Worm (Caenorhabditis elegans) whole organism, late embryonic: Measurements from ENCODE around the gene bus-2.
A peak's percentile ranks its signal among the peaks of the same experiment; 100 is the strongest.

ENCODE experiments used
- K02D7.2 ChIP-seq: sonication (generic microtip); optimal IDR thresholded peaks from 2 replicates; lab custom pipeline; 2017; ENCODE audit warnings: mild to moderate bottlenecking, missing genetic modification characterization, missing compliant biosample characterization
- K09A11.1 ChIP-seq: sonication (generic microtip); optimal IDR thresholded peaks from 2 replicates; lab custom pipeline; 2017; ENCODE audit warnings: antibody characterized with exemption, mild to moderate bottlenecking, missing genetic modification characterization, missing compliant biosample characterization; ENCODE audit not compliant: insufficient read depth
- T23F11.4 ChIP-seq: fragments of 200-800 bp; sonication (Bioruptor generic); optimal IDR thresholded peaks from 2 replicates; lab custom pipeline; 2018; ENCODE audit warnings: mild to moderate bottlenecking, missing genetic modification characterization, missing compliant biosample characterization
- Y22D7AL.16 ChIP-seq: sonication (generic microtip); optimal IDR thresholded peaks from 2 replicates; lab custom pipeline; 2016; ENCODE audit warnings: missing genetic modification characterization, missing compliant biosample characterization
- ama-1 ChIP-seq: fragments of 150-350 bp; optimal IDR thresholded peaks from 2 replicates; lab custom pipeline; 2014
- ceh-14 ChIP-seq: sonication (generic microtip); optimal IDR thresholded peaks from 2 replicates; lab custom pipeline; 2016; ENCODE audit warnings: missing genotype, missing genetic modification characterization, missing compliant biosample characterization
- ceh-18 ChIP-seq: sonication (generic microtip); optimal IDR thresholded peaks from 2 replicates; lab custom pipeline; 2016; ENCODE audit warnings: missing genetic modification characterization, missing compliant biosample characterization
- ceh-30 ChIP-seq: fragments of 150-350 bp; optimal IDR thresholded peaks from 2 replicates; lab custom pipeline; 2014; ENCODE audit warnings: missing biosample characterization, missing genetic modification characterization
- ceh-31 ChIP-seq: sonication (generic microtip); optimal IDR thresholded peaks from 2 replicates; lab custom pipeline; 2016; ENCODE audit warnings: missing genetic modification characterization, missing compliant biosample characterization
- ceh-34 ChIP-seq: sonication (generic microtip); optimal IDR thresholded peaks from 2 replicates; lab custom pipeline; 2016; ENCODE audit warnings: mild to moderate bottlenecking, missing genetic modification characterization, missing compliant biosample characterization
- ceh-45 ChIP-seq: fragments of 200-800 bp; sonication (Bioruptor generic); IDR thresholded peaks from 2 replicates; pipeline ENCODE4 v1.3.6; 2022; ENCODE audit warnings: missing genetic modification reagents, missing genetic modification characterization, missing compliant biosample characterization
- ceh-48 ChIP-seq: sonication (generic microtip); optimal IDR thresholded peaks from 2 replicates; lab custom pipeline; 2016; ENCODE audit warnings: missing genetic modification characterization, inconsistent platforms, missing compliant biosample characterization
- che-1 ChIP-seq: sonication (generic microtip); optimal IDR thresholded peaks from 2 replicates; lab custom pipeline; 2016; ENCODE audit warnings: mild to moderate bottlenecking, missing genetic modification characterization, missing compliant biosample characterization
- dmd-4 ChIP-seq: sonication (generic microtip); optimal IDR thresholded peaks from 2 replicates; lab custom pipeline; 2016; ENCODE audit warnings: borderline replicate concordance, missing genetic modification characterization, missing compliant biosample characterization
- elt-2 ChIP-seq: sonication (generic microtip); optimal IDR thresholded peaks from 2 replicates; lab custom pipeline; 2016; ENCODE audit warnings: missing genetic modification reagents, missing genetic modification characterization, missing compliant biosample characterization
- eyg-1 ChIP-seq: sonication (generic microtip); optimal IDR thresholded peaks from 2 replicates; lab custom pipeline; 2016; ENCODE audit warnings: missing genotype, missing genetic modification characterization, missing compliant biosample characterization
- fax-1 ChIP-seq: sonication (generic microtip); optimal IDR thresholded peaks from 2 replicates; lab custom pipeline; 2016; ENCODE audit warnings: missing genotype, missing genetic modification characterization, missing compliant biosample characterization
- fkh-10 ChIP-seq: fragments of 150-350 bp; optimal IDR thresholded peaks from 2 replicates; lab custom pipeline; 2014; ENCODE audit warnings: missing biosample characterization, missing genetic modification reagents, missing genetic modification characterization
- fkh-6 ChIP-seq: sonication (generic microtip); optimal IDR thresholded peaks from 2 replicates; lab custom pipeline; 2016; ENCODE audit warnings: missing genetic modification characterization, missing compliant biosample characterization
- hlh-13 ChIP-seq: fragments of 200-800 bp; sonication (Bioruptor generic); optimal IDR thresholded peaks from 2 replicates; lab custom pipeline; 2018; ENCODE audit warnings: mild to moderate bottlenecking, missing genetic modification characterization, missing compliant biosample characterization
- hlh-30 ChIP-seq: sonication (generic microtip); optimal IDR thresholded peaks from 2 replicates; lab custom pipeline; 2017; ENCODE audit warnings: antibody characterized with exemption, missing genetic modification characterization, missing compliant biosample characterization; ENCODE audit not compliant: insufficient read depth
- hlh-8 ChIP-seq: sonication (generic microtip); optimal IDR thresholded peaks from 2 replicates; lab custom pipeline; 2016; ENCODE audit warnings: missing genotype, missing genetic modification characterization, missing compliant biosample characterization
- lin-11 ChIP-seq: fragments of 200-800 bp; sonication (Bioruptor generic); optimal IDR thresholded peaks from 2 replicates; lab custom pipeline; 2018; ENCODE audit warnings: mild to moderate bottlenecking, missing genetic modification characterization, missing compliant biosample characterization
- madf-2 ChIP-seq: sonication (generic microtip); optimal IDR thresholded peaks from 2 replicates; lab custom pipeline; 2017; ENCODE audit warnings: missing genetic modification characterization, missing compliant biosample characterization
- mec-3 ChIP-seq: sonication (generic microtip); optimal IDR thresholded peaks from 2 replicates; lab custom pipeline; 2016; ENCODE audit warnings: borderline replicate concordance, missing genetic modification characterization, missing compliant biosample characterization
- nfya-1 ChIP-seq: sonication (generic microtip); optimal IDR thresholded peaks from 2 replicates; lab custom pipeline; 2017; ENCODE audit warnings: missing genetic modification characterization, mild to moderate bottlenecking, missing compliant biosample characterization, antibody characterized with exemption, moderate library complexity
- nhr-11 ChIP-seq: fragments of 150-350 bp; optimal IDR thresholded peaks from 2 replicates; lab custom pipeline; 2014; ENCODE audit warnings: missing biosample characterization, missing genetic modification characterization
- odd-2 ChIP-seq: sonication (generic microtip); optimal IDR thresholded peaks from 2 replicates; lab custom pipeline; 2017; ENCODE audit warnings: antibody characterized with exemption, mild to moderate bottlenecking, missing genetic modification characterization, missing compliant biosample characterization
- pat-9 ChIP-seq: fragments of 200-800 bp; sonication (Bioruptor generic); optimal IDR thresholded peaks from 2 replicates; lab custom pipeline; 2018; ENCODE audit warnings: mild to moderate bottlenecking, missing genetic modification characterization, moderate library complexity, missing compliant biosample characterization
- pha-2 ChIP-seq: sonication (generic microtip); optimal IDR thresholded peaks from 2 replicates; lab custom pipeline; 2017; ENCODE audit warnings: mild to moderate bottlenecking, missing genetic modification characterization, missing compliant biosample characterization
- pqm-1 ChIP-seq: sonication (generic microtip); optimal IDR thresholded peaks from 2 replicates; lab custom pipeline; 2016; ENCODE audit warnings: missing genetic modification characterization, missing compliant biosample characterization
- ref-2 ChIP-seq: sonication (generic microtip); optimal IDR thresholded peaks from 2 replicates; lab custom pipeline; 2016; ENCODE audit warnings: missing genetic modification characterization, missing compliant biosample characterization
- rnt-1 ChIP-seq: sonication (generic microtip); optimal IDR thresholded peaks from 2 replicates; lab custom pipeline; 2016; ENCODE audit warnings: missing genetic modification characterization, missing compliant biosample characterization
- sdc-2 ChIP-seq: sonication (generic microtip); optimal IDR thresholded peaks from 2 replicates; lab custom pipeline; 2016; ENCODE audit warnings: missing genotype, missing genetic modification characterization, missing compliant biosample characterization
- syd-9 ChIP-seq: sonication (generic microtip); optimal IDR thresholded peaks from 2 replicates; lab custom pipeline; 2016; ENCODE audit warnings: mild to moderate bottlenecking, missing genetic modification characterization, moderate library complexity, missing compliant biosample characterization
- tbx-2 ChIP-seq: sonication (generic microtip); optimal IDR thresholded peaks from 2 replicates; lab custom pipeline; 2016; ENCODE audit warnings: missing genetic modification characterization, missing compliant biosample characterization
- unc-42 ChIP-seq: sonication (generic microtip); optimal IDR thresholded peaks from 2 replicates; lab custom pipeline; 2016; ENCODE audit warnings: missing genotype, missing genetic modification characterization, missing compliant biosample characterization
- unc-86 ChIP-seq: sonication (generic microtip); optimal IDR thresholded peaks from 2 replicates; lab custom pipeline; 2016; ENCODE audit warnings: missing genetic modification characterization, missing compliant biosample characterization
- zip-5 ChIP-seq: sonication (generic microtip); optimal IDR thresholded peaks from 2 replicates; lab custom pipeline; 2016; ENCODE audit warnings: missing genetic modification characterization, missing compliant biosample characterization
- ztf-16 ChIP-seq: sonication (generic microtip); optimal IDR thresholded peaks from 2 replicates; lab custom pipeline; 2017; ENCODE audit warnings: missing genetic modification characterization, missing compliant biosample characterization

The bus-2 gene

ce11 chrIV:1738324-1738730 lies 38.6 kb downstream of the bus-2 start:
- TF ChIP-seq elt-2 (tag; lab: Kevin White, UChicago) (peak; percentile 7), eyg-1 (tag; lab: Kevin White, UChicago) (no peak), nfya-1 (tag; lab: Kevin White, UChicago) (peak; percentile 9), unc-86 (tag; lab: Kevin White, UChicago) (peak; percentile 9), dmd-4 (tag; lab: Kevin White, UChicago) (no peak), hlh-13 (GFP tag; lab: Kevin White, UChicago) (no peak), ceh-45 (GFP tag; lab: Robert Waterston, UW) (no peak), lin-11 (tag; lab: Kevin White, UChicago) (no peak), ztf-16 (tag; lab: Kevin White, UChicago) (no peak), fkh-10 (GFP tag; lab: Kevin White, UChicago) (no peak), Y22D7AL.16 (tag; lab: Kevin White, UChicago) (no peak), che-1 (tag; lab: Kevin White, UChicago) (peak; percentile 38), zip-5 (no peak), ceh-18 (tag; lab: Kevin White, UChicago) (peak; percentile 29), ceh-14 (tag; lab: Kevin White, UChicago) (no peak), unc-42 (tag; lab: Kevin White, UChicago) (peak; percentile 10), ceh-31 (tag; lab: Kevin White, UChicago) (peak; percentile 38), ama-1 (lab: Kevin White, UChicago) (no peak), madf-2 (tag; lab: Kevin White, UChicago) (peak; percentile 5), tbx-2 (tag; lab: Kevin White, UChicago) (peak; percentile 21), hlh-30 (no peak), T23F11.4 (GFP tag; lab: Kevin White, UChicago) (no peak)

ce11 chrIV:1738892-1739291 lies 39.2 kb downstream of the bus-2 start:
- no peak for TF ChIP-seq nhr-11 (tag; lab: Kevin White, UChicago)
- no peak for TF ChIP-seq ceh-34 (tag; lab: Kevin White, UChicago)
- no peak for TF ChIP-seq ceh-48
- TF ChIP-seq rnt-1 = no peak
- TF ChIP-seq odd-2 (tag; lab: Kevin White, UChicago) = no peak
- no peak for TF ChIP-seq pha-2 (tag; lab: Kevin White, UChicago)
- TF ChIP-seq madf-2 (tag; lab: Kevin White, UChicago) = no peak
- no peak for TF ChIP-seq K09A11.1 (tag; lab: Kevin White, UChicago)
- no peak for TF ChIP-seq unc-86 (tag; lab: Kevin White, UChicago)
- TF ChIP-seq hlh-8 = no peak
- no peak for TF ChIP-seq unc-42 (tag; lab: Kevin White, UChicago)
- TF ChIP-seq fax-1 = no peak
- TF ChIP-seq ceh-30 (tag; lab: Kevin White, UChicago) = no peak
- TF ChIP-seq fkh-6 = no peak
- TF ChIP-seq pqm-1 (tag; lab: Kevin White, UChicago) = no peak
- TF ChIP-seq ztf-16 (tag; lab: Kevin White, UChicago) = no peak
- no peak for TF ChIP-seq sdc-2 (tag; lab: Kevin White, UChicago)
- TF ChIP-seq pat-9 = no peak

ce11 chrIV:1739366-1740104 lies 39.8 kb downstream of the bus-2 start:
- TF ChIP-seq madf-2 (tag; lab: Kevin White, UChicago) (no peak), syd-9 (tag; lab: Kevin White, UChicago) (no peak), hlh-13 (GFP tag; lab: Kevin White, UChicago) (no peak), ref-2 (no peak), K09A11.1 (tag; lab: Kevin White, UChicago) (no peak), lin-11 (tag; lab: Kevin White, UChicago) (no peak), T23F11.4 (GFP tag; lab: Kevin White, UChicago) (no peak), mec-3 (tag; lab: Kevin White, UChicago) (no peak), K02D7.2 (tag; lab: Kevin White, UChicago) (no peak)
